Worm (Caenorhabditis elegans) whole organism, late embryonic: Measurements from ENCODE around the gene clec-78.

ENCODE experiments used
- K09A11.1 ChIP-seq: sonication (generic microtip); optimal IDR thresholded peaks from 2 replicates; lab custom pipeline; 2017; ENCODE audit warnings: antibody characterized with exemption, mild to moderate bottlenecking, missing genetic modification characterization, missing compliant biosample characterization; ENCODE audit not compliant: insufficient read depth
- fax-1 ChIP-seq: sonication (generic microtip); optimal IDR thresholded peaks from 2 replicates; lab custom pipeline; 2016; ENCODE audit warnings: missing genotype, missing genetic modification characterization, missing compliant biosample characterization
- hlh-15 ChIP-seq: sonication (generic microtip); optimal IDR thresholded peaks from 2 replicates; lab custom pipeline; 2016; ENCODE audit warnings: missing genetic modification characterization, missing compliant biosample characterization
- pha-2 ChIP-seq: sonication (generic microtip); optimal IDR thresholded peaks from 2 replicates; lab custom pipeline; 2017; ENCODE audit warnings: mild to moderate bottlenecking, missing genetic modification characterization, missing compliant biosample characterization
- unc-55 ChIP-seq: sonication (generic microtip); optimal IDR thresholded peaks from 2 replicates; lab custom pipeline; 2017; ENCODE audit warnings: missing biosample characterization, missing genetic modification reagents, missing genetic modification characterization

DNA sequence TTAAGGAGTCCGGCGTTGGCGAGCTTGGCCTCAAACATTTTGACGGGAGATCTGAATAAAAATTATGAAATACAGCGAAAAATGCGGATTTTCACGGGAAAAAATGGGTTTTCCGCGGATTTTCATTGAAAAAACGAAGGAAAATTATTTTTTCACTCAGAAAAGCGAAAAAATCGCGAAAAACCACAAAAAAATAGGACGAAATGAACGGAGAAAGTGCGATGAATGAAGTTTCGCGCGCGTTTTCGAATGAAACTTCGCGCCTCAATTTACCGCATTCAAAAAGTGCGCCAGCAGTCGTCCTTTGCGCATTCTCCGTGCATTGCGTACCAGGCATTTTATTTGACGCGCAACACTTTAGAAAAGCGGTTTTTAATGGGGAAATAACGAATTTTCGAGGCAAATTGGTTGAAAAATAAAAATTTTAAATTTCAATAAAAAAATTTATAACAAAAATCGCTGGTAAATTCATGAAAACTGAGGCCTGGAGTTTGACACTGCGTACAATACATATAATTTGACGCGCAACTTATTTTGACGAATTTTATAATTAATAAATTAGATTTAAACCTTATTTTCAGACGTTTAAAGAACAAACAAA lies 60.6 kb downstream of the clec-78 start, which contains the start of gene pcn-1:
- peak; percentile 34 for TF ChIP-seq unc-55 (GFP tag; lab: Kevin White, UChicago)
- TF ChIP-seq K09A11.1 (tag; lab: Kevin White, UChicago), result peak; percentile 31
- no peak for TF ChIP-seq fax-1 (tag; lab: Kevin White, UChicago)
- peak; percentile 53 for TF ChIP-seq pha-2 (tag; lab: Kevin White, UChicago)
- TF ChIP-seq hlh-15 (tag; lab: Kevin White, UChicago), result no peak
